Worm (Caenorhabditis elegans): ENCODE data around the gene nhr-106.

Gene nhr-106

DNA sequence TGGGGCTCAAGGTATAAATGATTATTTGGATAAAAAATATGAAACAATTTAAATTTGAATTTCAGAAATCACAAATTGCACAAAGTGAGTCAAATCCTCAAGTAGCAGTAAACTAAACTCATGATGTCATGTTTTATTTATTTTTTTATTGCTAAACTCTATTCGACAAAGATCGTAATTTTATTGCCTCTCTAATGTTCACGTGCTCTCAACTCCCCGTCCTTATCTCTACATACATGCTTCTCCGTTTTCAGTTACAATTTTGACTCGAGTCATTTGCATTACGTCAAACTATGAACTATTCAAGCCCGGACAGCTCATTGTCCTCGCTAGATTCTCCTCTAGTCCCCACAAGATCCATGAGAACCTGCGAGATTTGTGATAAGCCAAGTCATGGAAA lies 14.9 kb upstream of the nhr-106 start, which contains the start of gene nhr-99:
TSS of gene nhr-99 (plus strand) at position 263 of the 400 bp plus-strand sequence.
- no peak for TF ChIP-seq unc-62 (GFP tag; optimal IDR thresholded peaks at IDR 0.05)

DNA sequence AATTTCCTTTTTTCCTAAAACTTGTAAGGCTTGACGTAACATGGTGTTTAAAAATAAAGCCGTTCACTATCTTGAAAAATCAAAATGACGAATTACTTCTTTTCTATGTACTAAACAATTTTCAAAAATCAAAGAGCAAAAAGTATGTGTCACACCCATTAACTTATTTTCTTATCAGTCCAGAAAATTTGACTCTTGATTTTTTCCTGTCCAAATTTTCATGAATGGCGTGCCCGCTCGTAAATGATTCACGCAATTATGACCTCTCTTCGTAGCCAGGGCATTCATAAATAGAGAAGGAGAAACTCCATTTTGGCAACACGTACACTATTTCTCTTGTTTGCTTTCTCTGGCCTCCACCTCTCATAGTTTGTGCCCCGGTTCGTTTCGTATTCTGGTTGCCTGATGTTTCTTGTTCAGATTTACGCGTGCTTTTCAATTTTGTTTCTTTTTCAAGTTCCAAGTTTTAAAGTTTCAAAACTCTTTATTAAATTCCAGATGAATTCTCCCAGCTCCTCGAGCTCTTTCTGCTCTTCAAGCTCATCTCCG lies 11.7 kb upstream of the nhr-106 start, which contains the start of gene nhr-55:
TSS of gene nhr-55 (plus strand) at position 499 of the 549 bp plus-strand sequence.
- no peak for TF ChIP-seq unc-62 (GFP tag; optimal IDR thresholded peaks at IDR 0.05)

DNA sequence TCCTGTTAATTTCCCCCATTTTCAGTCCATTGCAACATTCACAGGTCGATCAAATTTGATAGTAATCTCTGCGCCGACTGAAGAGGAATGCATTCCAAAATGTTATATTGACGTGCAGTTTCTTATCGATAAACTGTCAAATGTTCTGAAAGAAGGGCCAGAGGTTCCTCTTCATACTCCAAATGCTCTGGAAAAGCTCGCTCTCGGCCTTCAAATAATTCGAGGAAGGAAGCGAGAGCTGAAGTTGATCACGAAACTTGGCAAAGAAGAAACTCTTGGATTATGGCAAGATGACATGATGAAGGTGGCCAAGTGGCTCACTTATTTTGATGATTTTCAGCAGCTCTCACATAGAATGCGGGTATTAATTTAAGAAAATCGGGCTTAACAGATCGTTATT lies 10.4 kb upstream of the nhr-106 start:
- no peak for TF ChIP-seq unc-62 (GFP tag; optimal IDR thresholded peaks at IDR 0.05)

DNA sequence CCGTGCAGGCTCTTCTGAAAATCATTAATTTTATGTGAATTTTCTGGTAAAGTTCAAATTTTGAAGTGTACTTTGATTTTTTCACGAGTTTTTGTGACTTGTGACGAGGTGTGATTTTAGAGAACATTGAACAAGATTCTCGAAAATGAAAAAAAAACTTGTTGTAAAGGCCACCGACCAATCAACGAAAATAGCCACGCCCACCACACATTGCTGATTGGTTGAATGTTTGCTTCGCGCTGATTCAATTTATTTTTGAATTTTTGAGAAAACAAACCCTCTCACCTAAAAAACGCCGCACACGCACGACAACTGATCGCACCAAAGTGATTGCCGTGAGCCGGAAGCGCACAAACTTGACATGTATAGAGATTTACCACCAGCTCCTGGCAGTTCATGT lies 6.6 kb upstream of the nhr-106 start:
- no peak for TF ChIP-seq unc-62 (GFP tag; optimal IDR thresholded peaks at IDR 0.05)

DNA sequence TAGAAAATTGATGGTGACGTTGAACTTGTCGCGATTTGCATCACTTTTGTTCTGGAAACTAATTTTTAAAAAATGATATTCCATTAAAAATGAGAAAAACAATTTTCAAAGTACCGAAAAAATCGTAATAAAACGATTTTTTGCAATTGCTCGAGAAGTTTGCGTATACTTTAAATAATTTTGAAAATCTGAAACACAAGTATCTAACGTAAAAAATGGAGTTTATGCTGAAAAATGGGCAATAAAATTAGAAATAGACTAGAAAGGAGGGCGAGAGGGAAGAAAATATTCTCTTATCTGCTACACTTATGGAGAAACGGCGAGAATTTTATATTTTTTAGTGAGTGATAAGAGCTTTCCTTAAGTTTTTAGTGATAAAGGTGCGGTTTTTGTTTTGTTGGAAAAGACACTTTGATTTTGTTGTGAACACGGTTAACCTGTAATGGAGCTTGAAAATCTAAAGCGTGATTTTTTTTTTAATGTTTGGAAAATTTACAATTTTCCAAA lies 6.1 kb upstream of the nhr-106 start, which contains the start of gene nhr-130:
TSS of gene nhr-130 (minus strand) at position 51 of the 507 bp plus-strand sequence.
- TF ChIP-seq unc-62 (GFP tag; optimal IDR thresholded peaks at IDR 0.05), result no peak

DNA sequence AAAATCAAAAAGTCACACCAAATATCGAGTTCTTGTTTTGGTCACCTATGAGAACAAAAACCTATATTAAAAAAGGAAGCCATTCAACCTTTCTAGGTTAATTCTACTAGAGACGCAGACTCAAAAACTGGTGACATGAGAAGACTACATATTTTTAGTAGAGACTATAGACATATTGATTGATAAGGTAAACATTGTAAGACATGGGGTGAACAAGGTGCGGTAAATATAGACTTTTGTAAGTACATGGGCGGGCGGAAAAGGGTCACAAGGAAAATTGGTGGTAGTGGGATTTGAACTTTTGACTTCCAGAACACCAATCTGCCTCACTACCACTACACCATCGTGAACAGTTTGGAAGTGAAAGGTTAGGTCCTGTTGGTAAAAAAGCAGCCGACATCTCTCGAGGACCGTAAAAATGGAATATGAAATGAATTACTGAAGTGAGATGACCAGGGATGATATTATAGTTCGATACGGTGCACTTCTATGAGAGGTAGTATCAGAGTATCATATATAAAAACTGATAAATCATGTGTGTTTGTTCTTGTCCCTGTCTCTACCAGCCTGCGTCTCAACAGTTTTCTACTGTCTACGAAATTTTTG lies 5.0 kb upstream of the nhr-106 start, which contains the start of gene nhr-212:
TSS of gene nhr-212 (plus strand) at position 573 of the 606 bp plus-strand sequence.
- TF ChIP-seq unc-62 (GFP tag; optimal IDR thresholded peaks at IDR 0.05), result no peak

DNA sequence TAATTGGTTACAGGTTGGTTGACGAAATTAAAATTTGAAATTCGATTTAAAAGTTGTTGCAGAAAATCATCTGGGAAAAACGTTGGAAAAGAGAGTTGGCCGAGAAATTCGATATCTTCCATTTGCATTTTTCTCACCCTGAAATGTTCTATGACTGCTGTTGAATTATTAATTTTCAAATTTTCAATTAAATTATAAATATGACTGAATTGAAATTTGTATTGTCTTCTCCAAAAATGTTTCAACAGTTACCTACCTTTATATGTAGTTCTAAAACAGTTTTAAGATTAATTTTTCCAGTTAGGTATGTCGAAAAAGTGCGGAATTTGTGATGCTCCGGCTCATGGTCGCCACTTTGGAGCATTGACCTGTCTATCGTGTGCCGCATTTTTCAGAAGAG lies 2.7 kb upstream of the nhr-106 start, which contains the start of gene nhr-211:
TSS of gene nhr-211 (plus strand) at position 301 of the 400 bp plus-strand sequence.
- no peak for TF ChIP-seq unc-62 (GFP tag; optimal IDR thresholded peaks at IDR 0.05)

DNA sequence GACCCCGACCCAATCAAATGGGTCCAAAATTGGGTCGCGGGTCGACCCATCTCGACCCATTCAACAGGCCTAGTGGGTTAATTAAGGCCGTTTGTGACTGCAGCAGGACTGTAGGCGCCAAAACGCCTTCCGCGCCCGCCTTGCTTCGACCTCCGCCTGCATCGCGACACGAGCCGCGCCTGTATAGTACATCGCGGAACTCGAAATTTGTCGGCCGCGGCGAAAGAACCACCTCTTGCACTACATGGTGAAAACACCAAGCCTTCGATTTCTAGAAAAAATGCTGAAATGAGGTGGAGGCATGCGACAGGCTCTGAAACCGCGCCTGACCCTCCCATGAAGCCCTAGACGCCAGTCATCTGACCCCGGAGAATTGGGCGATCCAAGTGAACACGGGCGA lies 1.4 kb upstream of the nhr-106 start:
- no peak for TF ChIP-seq unc-62 (GFP tag; optimal IDR thresholded peaks at IDR 0.05)

DNA sequence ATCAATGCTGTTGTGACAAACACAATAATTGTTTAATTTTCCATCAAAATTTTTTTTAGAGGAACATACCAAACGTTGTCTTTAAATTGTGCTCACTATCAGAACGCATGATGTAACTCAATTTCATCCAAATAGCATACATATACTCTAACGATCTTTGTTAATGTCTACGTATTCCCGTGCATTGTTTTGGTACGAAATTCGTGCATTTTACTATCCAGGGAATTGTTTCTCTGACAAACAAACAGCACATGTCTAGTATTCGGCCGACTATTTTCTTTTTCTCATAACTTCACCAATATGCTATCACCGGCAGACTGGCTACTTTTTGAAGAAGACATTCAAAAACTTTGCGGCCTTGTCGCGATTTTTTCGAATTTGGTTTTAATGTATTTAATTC lies 2.0 kb downstream of the nhr-106 start, which contains the start of gene str-196:
TSS of gene str-196 (plus strand) at position 301 of the 400 bp plus-strand sequence.
- no peak for TF ChIP-seq unc-62 (GFP tag; optimal IDR thresholded peaks at IDR 0.05)

DNA sequence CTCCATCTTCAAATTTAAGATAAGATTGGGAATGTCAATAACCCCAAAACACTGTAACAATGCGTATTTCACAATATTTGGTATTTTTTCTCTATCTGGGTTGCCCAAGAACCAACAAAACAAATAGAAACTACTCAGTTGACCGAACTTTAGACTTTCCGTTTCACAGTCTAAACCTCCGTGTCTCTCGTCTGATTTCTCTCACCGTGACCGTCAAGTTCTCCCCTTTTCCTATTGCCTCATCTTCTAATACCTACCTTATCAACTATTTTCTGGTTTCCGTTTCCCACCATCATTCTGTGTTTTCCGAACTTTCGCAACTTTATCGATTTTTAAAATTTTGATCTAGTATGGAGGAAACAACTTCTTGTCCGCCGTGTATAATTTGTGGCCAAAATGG lies 4.9 kb downstream of the nhr-106 start, which contains the start of gene nhr-131:
TSS of gene nhr-131 (plus strand) at position 87 of the 400 bp plus-strand sequence.
- no peak for TF ChIP-seq unc-62 (GFP tag; optimal IDR thresholded peaks at IDR 0.05)

DNA sequence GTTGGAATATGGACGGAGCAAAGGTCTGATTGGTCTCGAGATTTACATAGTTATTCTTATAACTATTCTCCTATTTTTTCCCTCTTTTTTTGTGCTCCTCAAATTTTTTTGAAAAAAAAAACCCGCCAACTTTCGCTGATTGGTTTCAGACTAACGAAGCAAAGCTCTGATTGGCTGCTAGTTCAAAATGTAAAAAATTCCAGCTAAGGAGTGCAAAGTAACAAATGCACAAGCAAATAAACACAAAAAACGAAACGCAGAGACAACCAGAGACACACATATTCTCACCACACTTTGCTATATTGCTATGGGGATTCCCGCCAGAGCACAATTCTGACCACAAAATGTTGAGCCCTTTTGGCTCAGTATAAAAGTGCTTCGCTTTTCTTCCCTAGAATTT lies 8.0 kb downstream of the nhr-106 start, which contains the start of gene T01G6.1:
TSS of gene T01G6.1 (plus strand) at position 301 of the 400 bp plus-strand sequence.
- TF ChIP-seq unc-62 (GFP tag; optimal IDR thresholded peaks at IDR 0.05), result no peak

DNA sequence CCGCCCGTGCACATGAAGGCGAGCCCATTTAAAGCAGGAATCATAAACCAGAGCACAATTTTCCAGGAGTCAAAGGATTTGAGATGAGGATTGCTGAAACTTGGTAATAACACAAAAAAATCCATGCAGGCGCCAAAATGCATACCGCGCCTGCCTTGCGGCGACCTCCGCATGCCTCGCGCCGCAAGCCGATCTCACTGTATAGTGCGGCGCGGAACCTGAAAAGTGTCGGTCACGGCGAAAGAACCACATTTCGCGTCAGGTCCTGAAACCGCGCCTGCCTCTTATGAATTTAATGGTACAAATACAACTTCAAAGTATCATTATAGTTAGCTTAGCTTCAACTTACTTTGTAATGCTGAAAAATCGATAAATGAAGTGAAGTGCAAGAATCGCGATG lies 11.1 kb downstream of the nhr-106 start:
- TF ChIP-seq unc-62 (GFP tag; optimal IDR thresholded peaks at IDR 0.05), result no peak

DNA sequence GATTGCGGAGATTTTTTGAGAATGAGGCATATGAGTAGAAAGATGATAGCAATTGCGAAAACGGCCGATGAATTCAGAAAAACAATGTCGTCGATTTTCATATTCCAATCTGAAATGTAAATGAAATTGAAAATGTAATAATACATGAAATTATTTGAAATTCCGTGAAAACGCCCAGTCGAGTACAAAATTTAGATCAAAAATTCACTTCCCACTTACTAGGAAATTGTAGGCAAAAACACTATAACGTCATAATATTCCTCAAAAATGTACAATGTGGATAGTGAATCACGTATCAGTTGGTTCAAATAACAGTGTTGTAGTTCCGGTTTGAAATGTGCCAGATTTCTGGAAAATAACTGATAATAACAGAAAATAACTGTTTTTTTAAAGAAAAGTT lies 11.8 kb downstream of the nhr-106 start, which contains the start of gene str-256:
TSS of gene str-256 (minus strand) at position 101 of the 400 bp plus-strand sequence.
- TF ChIP-seq unc-62 (GFP tag; optimal IDR thresholded peaks at IDR 0.05), result no peak

DNA sequence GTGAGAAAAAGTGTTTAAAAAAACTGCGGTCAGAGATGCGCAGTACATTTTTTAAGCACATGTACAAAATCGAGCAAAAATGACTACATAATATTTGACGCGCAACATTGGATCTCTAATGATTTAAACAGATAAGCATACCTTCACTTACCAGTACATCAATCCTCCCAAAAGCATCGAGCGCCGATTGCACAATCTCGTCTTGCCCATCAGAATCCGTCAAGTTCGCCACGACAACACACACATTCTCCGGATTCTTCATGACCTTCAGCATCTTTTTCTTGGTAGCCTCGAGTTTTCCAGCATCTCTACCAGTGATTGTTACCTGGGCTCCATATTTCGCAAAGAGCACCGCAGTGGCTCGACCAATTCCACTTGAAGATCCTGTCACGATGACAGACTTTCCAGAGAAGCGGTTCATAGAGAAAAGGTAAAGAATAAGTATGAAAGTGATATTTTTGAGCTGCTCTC lies 13.4 kb downstream of the nhr-106 start, which contains the start of gene T01G6.10:
TSS of gene T01G6.10 (minus strand) at position 421 of the 471 bp plus-strand sequence.
- no peak for TF ChIP-seq unc-62 (GFP tag; optimal IDR thresholded peaks at IDR 0.05)

DNA sequence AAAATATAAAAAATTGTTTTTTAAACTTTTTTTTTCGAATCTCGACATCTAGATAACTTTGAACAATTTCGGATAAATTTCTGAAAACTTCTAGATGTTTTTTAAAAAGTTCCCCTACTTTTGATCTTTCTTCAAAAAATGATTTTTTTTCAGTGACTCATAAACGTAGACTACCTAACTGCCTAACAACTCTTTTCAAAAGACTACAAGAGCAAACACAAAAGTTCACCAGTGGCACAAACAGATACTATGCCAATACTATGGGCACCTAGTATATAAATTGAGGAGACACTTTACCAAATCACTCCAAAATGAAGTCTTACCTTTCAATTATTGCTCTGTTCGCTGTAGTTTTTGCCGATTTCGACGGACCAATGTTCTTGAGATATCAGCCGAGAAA lies 14.3 kb downstream of the nhr-106 start, which contains the start of gene srlf-35:
TSS of gene srlf-35 (plus strand) at position 301 of the 400 bp plus-strand sequence.
- no peak for TF ChIP-seq unc-62 (GFP tag; optimal IDR thresholded peaks at IDR 0.05)

DNA sequence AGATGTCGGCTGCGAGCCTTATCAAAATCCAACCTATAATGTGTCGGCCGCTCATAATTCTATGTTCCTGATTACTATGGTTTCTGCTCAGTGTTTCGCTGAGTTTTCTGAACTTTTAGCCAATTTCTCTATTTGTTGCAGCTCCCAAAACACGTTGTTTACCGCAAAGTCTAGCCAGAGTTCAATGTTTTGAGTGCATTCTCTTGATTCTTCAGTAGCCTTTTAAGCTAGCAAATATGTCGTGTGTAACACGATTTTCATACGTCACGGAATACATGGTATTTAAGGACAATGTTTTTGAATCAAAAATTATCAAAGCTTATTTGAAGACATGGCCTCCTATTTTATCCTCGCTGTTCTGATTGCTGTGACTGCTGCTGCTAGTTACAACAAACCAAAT lies 15.8 kb downstream of the nhr-106 start, which contains the start of gene srlf-19:
TSS of gene srlf-19 (plus strand) at position 301 of the 400 bp plus-strand sequence.
- TF ChIP-seq unc-62 (GFP tag; optimal IDR thresholded peaks at IDR 0.05), result no peak
